Fruit fly (Drosophila melanogaster) whole organism, adult: Measurements from ENCODE around the gene Ypel.

Source experiments
- CG11617 ChIP-seq: fragments of 200-800 bp; sonication (Bioruptor generic); optimal IDR thresholded peaks from 2 replicates; lab custom pipeline; 2017; ENCODE audit warnings: mild to moderate bottlenecking, missing biosample characterization, missing genetic modification reagents, missing genetic modification characterization
- CG5204 ChIP-seq: fragments of 200-800 bp; sonication (Bioruptor generic); optimal IDR thresholded peaks from 2 replicates; lab custom pipeline; 2016; ENCODE audit warnings: missing biosample characterization, missing genetic modification characterization
- CG7045 ChIP-seq: fragments of 200-800 bp; sonication (Bioruptor generic); optimal IDR thresholded peaks from 2 replicates; lab custom pipeline; 2017; ENCODE audit warnings: missing biosample characterization, mild to moderate bottlenecking, missing genetic modification characterization
- Clk ChIP-seq: fragments of 200-800 bp; sonication (Bioruptor generic); optimal IDR thresholded peaks from 2 replicates; lab custom pipeline; 2017; ENCODE audit warnings: missing biosample characterization, missing genetic modification characterization
- kay ChIP-seq: fragments of 200-800 bp; sonication (Bioruptor generic); peaks from one replicate; lab custom pipeline; 2016; ENCODE audit warnings: missing biosample characterization, missing genetic modification characterization, borderline replicate concordance
- pad ChIP-seq: fragments of 200-800 bp; sonication (Bioruptor generic); optimal IDR thresholded peaks from 3 replicates; lab custom pipeline; 2017; ENCODE audit warnings: missing biosample characterization, missing genetic modification characterization, mild to moderate bottlenecking, moderate library complexity, missing genetic modification reagents
- tj ChIP-seq: fragments of 200-800 bp; sonication (Bioruptor generic); optimal IDR thresholded peaks from 3 replicates; lab custom pipeline; 2017; ENCODE audit warnings: missing biosample characterization, mild to moderate bottlenecking, missing genetic modification characterization, moderate library complexity

- no peak for TF ChIP-seq CG7045 (GFP tag; lab: Kevin White, UChicago)
- no peak for TF ChIP-seq CG11617 (GFP tag; lab: Kevin White, UChicago)
- TF ChIP-seq kay (GFP tag; lab: Kevin White, UChicago) = no peak
- no peak for TF ChIP-seq CG5204 (GFP tag; lab: Kevin White, UChicago)
- TF ChIP-seq tj (GFP tag; lab: Kevin White, UChicago) = no peak
- no peak for TF ChIP-seq Clk
- TF ChIP-seq pad (GFP tag; lab: Kevin White, UChicago) = no peak
These were observed 6.9 kb upstream of the Ypel start, which contains the start of gene CG15308 for dm6 chrX:10219039-10219438.
